Worm (Caenorhabditis elegans) whole organism, young adult: ENCODE data around the gene Y116A8A.6.
"Not testable (repeated sequence)": the region's sequence is repeated elsewhere in the genome, so short reads cannot be mapped to it uniquely, and the experiment has no call there.

ENCODE experiments used
- D2030.7 ChIP-seq: fragments of 200-800 bp; sonication (Bioruptor generic); IDR thresholded peaks from 2 replicates; pipeline ENCODE4 v1.3.6; 2022; ENCODE audit warnings: missing genetic modification reagents, missing genetic modification characterization, missing compliant biosample characterization
- F10E7.11 ChIP-seq: sonication (generic microtip); optimal IDR thresholded peaks from 2 replicates; lab custom pipeline; 2017; ENCODE audit warnings: mild to moderate bottlenecking, missing genetic modification characterization, moderate library complexity, missing compliant biosample characterization
- F22D6.2 ChIP-seq: sonication (generic microtip); optimal IDR thresholded peaks from 2 replicates; lab custom pipeline; 2016; ENCODE audit warnings: mild to moderate bottlenecking, missing genetic modification characterization, missing compliant biosample characterization
- F39B2.1 ChIP-seq: fragments of 200-800 bp; sonication (Bioruptor generic); IDR thresholded peaks from 2 replicates; pipeline ENCODE4 v1.3.6; 2022; ENCODE audit warnings: missing genetic modification reagents, missing genetic modification characterization, missing compliant biosample characterization
- F57C9.4 ChIP-seq: sonication (generic microtip); optimal IDR thresholded peaks from 2 replicates; lab custom pipeline; 2017; ENCODE audit warnings: mild to moderate bottlenecking, missing genetic modification characterization, missing compliant biosample characterization
- T07F8.4 ChIP-seq: sonication (generic microtip); optimal IDR thresholded peaks from 2 replicates; lab custom pipeline; 2016; ENCODE audit warnings: mild to moderate bottlenecking, missing genetic modification characterization, moderate library complexity, missing compliant biosample characterization
- T26A5.8 ChIP-seq: sonication (generic microtip); optimal IDR thresholded peaks from 2 replicates; lab custom pipeline; 2016; ENCODE audit warnings: missing genetic modification characterization, missing compliant biosample characterization
- attf-6 ChIP-seq: fragments of 200-800 bp; sonication (Bioruptor generic); IDR thresholded peaks from 2 replicates; pipeline ENCODE4 v1.3.6; 2022; ENCODE audit warnings: missing genetic modification reagents, missing genetic modification characterization, missing compliant biosample characterization
- ccch-3 ChIP-seq: fragments of 200-800 bp; sonication (Bioruptor generic); optimal IDR thresholded peaks from 2 replicates; lab custom pipeline; 2018; ENCODE audit warnings: mild to moderate bottlenecking, missing genetic modification characterization, missing compliant biosample characterization
- ceh-40 ChIP-seq: fragments of 200-800 bp; sonication (Bioruptor generic); IDR thresholded peaks from 2 replicates; pipeline ENCODE4 v1.3.6; 2022; ENCODE audit warnings: missing genetic modification characterization, missing compliant biosample characterization
- dox-1 ChIP-seq: fragments of 200-800 bp; sonication (Bioruptor generic); IDR thresholded peaks from 2 replicates; pipeline ENCODE4 v1.3.6; 2022; ENCODE audit warnings: missing genetic modification reagents, missing genetic modification characterization, missing compliant biosample characterization
- egl-44 ChIP-seq: fragments of 200-800 bp; sonication (Bioruptor generic); IDR thresholded peaks from 2 replicates; pipeline ENCODE4 v1.3.6; 2022; ENCODE audit warnings: missing genetic modification reagents, missing genetic modification characterization, missing compliant biosample characterization
- egrh-3 ChIP-seq: fragments of 200-800 bp; sonication (Bioruptor generic); IDR thresholded peaks from 2 replicates; pipeline ENCODE4 v1.3.6; 2022; ENCODE audit warnings: missing genetic modification reagents, missing genetic modification characterization, missing compliant biosample characterization
- gei-17 ChIP-seq: fragments of 200-800 bp; sonication (Bioruptor generic); optimal IDR thresholded peaks from 2 replicates; lab custom pipeline; 2018; ENCODE audit warnings: mild to moderate bottlenecking, missing genetic modification characterization, missing compliant biosample characterization
- hlh-12 ChIP-seq: sonication (generic microtip); optimal IDR thresholded peaks from 2 replicates; lab custom pipeline; 2016; ENCODE audit warnings: missing genetic modification characterization, missing compliant biosample characterization
- lag-1 ChIP-seq: fragments of 200-800 bp; sonication (Bioruptor generic); IDR thresholded peaks from 2 replicates; pipeline ENCODE4 v1.3.6; 2022; ENCODE audit warnings: missing genetic modification reagents, missing genetic modification characterization, missing compliant biosample characterization
- lsl-1 ChIP-seq: fragments of 200-800 bp; sonication (Bioruptor generic); optimal IDR thresholded peaks from 2 replicates; lab custom pipeline; 2018; ENCODE audit warnings: mild to moderate bottlenecking, missing genetic modification characterization, moderate library complexity, missing compliant biosample characterization
- nfya-1 ChIP-seq: sonication (generic microtip); optimal IDR thresholded peaks from 2 replicates; lab custom pipeline; 2017; ENCODE audit warnings: antibody characterized with exemption, missing compliant biosample characterization, missing genetic modification characterization, borderline replicate concordance; ENCODE audit not compliant: insufficient read depth
- nhr-179 ChIP-seq: sonication (generic microtip); optimal IDR thresholded peaks from 2 replicates; lab custom pipeline; 2016; ENCODE audit warnings: mild to moderate bottlenecking, missing genetic modification characterization, missing compliant biosample characterization
- rcor-1 ChIP-seq: fragments of 200-800 bp; sonication (Bioruptor generic); IDR thresholded peaks from 2 replicates; pipeline ENCODE4 v1.3.6; 2022; ENCODE audit warnings: missing genetic modification reagents, missing genetic modification characterization, missing compliant biosample characterization
- repo-1 ChIP-seq: sonication (generic microtip); optimal IDR thresholded peaks from 2 replicates; lab custom pipeline; 2017; ENCODE audit warnings: mild to moderate bottlenecking, missing genetic modification characterization, missing compliant biosample characterization
- rpc-1 ChIP-seq, 2 experiments: fragments of 150-350 bp in 1 of 2; sonication (generic microtip) in 1 of 2; optimal IDR thresholded peaks; 2 replicates each; lab custom pipeline; 2014 to 2018; ENCODE audit warnings: missing biosample characterization in 1 of 2, missing genetic modification characterization in 1 of 2, missing genetic modification reagents in 1 of 2, missing genotype in 1 of 2
- snpc-4 ChIP-seq, 5 experiments: fragments of 150-350 bp in 1 of 5; sonication (generic microtip) in 4 of 5; optimal IDR thresholded peaks; 2 replicates each; lab custom pipeline; 2014 to 2018; ENCODE audit warnings: missing genetic modification characterization in 5 of 5, missing biosample characterization in 3 of 5, antibody characterized with exemption in 2 of 5, mild to moderate bottlenecking in 2 of 5, missing compliant biosample characterization in 2 of 5, missing genotype in 2 of 5, moderate library complexity in 2 of 5, missing genetic modification reagents in 1 of 5
- somi-1 ChIP-seq: fragments of 200-800 bp; sonication (Bioruptor generic); optimal IDR thresholded peaks from 2 replicates; lab custom pipeline; 2018; ENCODE audit warnings: mild to moderate bottlenecking, missing genetic modification characterization, missing compliant biosample characterization
- tbp1 ChIP-seq: fragments of 200-800 bp; sonication (Bioruptor generic); optimal IDR thresholded peaks from 2 replicates; lab custom pipeline; 2018; ENCODE audit warnings: mild to moderate bottlenecking, missing genetic modification characterization, missing compliant biosample characterization
- tlf-1 ChIP-seq: fragments of 200-800 bp; sonication (Bioruptor generic); optimal IDR thresholded peaks from 2 replicates; lab custom pipeline; 2018; ENCODE audit warnings: mild to moderate bottlenecking, missing genetic modification characterization, missing compliant biosample characterization
- zfh-2 ChIP-seq: fragments of 200-800 bp; sonication (Bioruptor generic); conservative IDR thresholded peaks from 2 replicates; pipeline ENCODE4 v1.3.6; 2022; ENCODE audit warnings: missing genetic modification reagents, missing genetic modification characterization, missing compliant biosample characterization
- zim-3 ChIP-seq: sonication (generic microtip); optimal IDR thresholded peaks from 2 replicates; lab custom pipeline; 2017; ENCODE audit warnings: mild to moderate bottlenecking, missing genetic modification characterization, moderate library complexity, missing compliant biosample characterization

Gene Y116A8A.6

ce11 chrIV:16808586-16808985 lies 20.0 kb downstream of the Y116A8A.6 start:
- TF ChIP-seq snpc-4 (GFP tag; optimal IDR thresholded peaks at IDR 0.05; lab: Kevin White, UChicago) (peak; percentile 56), snpc-4 (tag; optimal IDR thresholded peaks at IDR 0.05; lab: Kevin White, UChicago) (peak in 3 of 4 experiments; percentile 50 to 94 (median 83)), D2030.7 (GFP tag; lab: Robert Waterston, UW) (peak; percentile 47; the same call in 1 of the 2 replicates), attf-6 (GFP tag; lab: Robert Waterston, UW) (peak; percentile 97), egrh-3 (peak; percentile 43; the same call in 1 of the 2 replicates)

DNA sequence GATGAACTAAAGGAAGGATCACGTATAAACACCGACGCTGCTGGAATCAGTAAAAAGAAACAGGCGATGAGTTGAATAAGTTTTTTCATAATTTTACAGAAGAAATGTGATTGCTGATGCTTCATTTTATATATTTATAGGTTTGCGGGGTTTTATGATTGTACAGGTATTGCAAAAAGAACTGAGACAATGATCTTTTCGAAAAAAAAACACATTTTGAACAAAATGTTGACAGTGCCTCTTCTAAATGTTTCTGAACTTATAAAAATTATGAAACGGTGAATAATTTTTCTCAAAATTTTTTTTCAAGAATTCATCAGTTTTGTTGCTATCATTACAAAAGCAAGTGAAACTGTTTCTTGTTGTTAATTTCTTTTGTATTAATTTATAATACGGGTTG lies 22.2 kb downstream of the Y116A8A.6 start, which contains the start of gene clec-193:
TSS of gene clec-193 (minus strand) at position 101 of the 400 bp plus-strand sequence.
- TF ChIP-seq snpc-4 (GFP tag; optimal IDR thresholded peaks at IDR 0.05; lab: Kevin White, UChicago): no peak
- peak in 1 of 4 experiments; percentile 18 for TF ChIP-seq snpc-4 (tag; optimal IDR thresholded peaks at IDR 0.05; lab: Kevin White, UChicago)
- TF ChIP-seq lag-1 (GFP tag; lab: Robert Waterston, UW): no peak
- no peak for TF ChIP-seq nfya-1
- no peak for TF ChIP-seq tbp1 (GFP tag; lab: Kevin White, UChicago)
- TF ChIP-seq, all 124 proteins: peak for 1

DNA sequence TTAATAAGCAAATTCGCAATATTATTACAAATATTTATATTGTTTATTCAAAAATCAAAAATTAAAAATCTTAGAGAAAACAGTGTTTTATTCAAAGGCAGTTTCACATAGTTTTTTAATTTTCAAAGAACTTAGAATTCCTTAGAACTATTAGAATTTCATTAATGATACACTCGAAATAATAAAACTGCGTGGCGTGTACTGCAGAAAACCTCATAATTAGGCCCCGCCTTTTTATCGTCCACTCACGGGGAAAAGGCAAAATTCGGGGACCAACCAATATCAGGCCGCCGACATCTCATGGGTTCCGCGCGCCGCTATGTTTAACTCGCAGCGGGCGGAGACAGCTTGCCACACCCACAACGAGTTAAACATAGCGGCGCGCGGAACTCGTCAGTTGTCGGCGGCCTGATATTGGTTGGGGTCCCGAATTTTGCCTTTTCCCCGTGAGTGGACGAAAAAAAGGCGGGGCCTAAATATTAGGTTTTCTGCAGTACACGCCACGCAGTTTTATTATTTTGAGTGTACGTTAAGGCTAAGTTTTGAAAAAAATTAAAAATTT lies 31.3 kb downstream of the Y116A8A.6 start:
- TF ChIP-seq attf-6 (GFP tag; lab: Robert Waterston, UW): 0 out of 2 replicates have a peak, but pooled peaks have one; percentile 68
- not testable (repeated sequence) for TF ChIP-seq snpc-4 (GFP tag; optimal IDR thresholded peaks at IDR 0.05; lab: Kevin White, UChicago)
- peak in 3 of 4 experiments; percentile 28 to 92 (median 72) for TF ChIP-seq snpc-4 (tag; optimal IDR thresholded peaks at IDR 0.05; lab: Kevin White, UChicago)

ce11 chrIV:16787024-16787423 lies 41.6 kb downstream of the Y116A8A.6 start, which contains the start of gene Y43D4A.6:
Y43D4A.6 (plus strand) TSS chrIV:16787324.
- no peak for TF ChIP-seq tlf-1 (GFP tag; lab: Kevin White, UChicago)
- no peak for TF ChIP-seq lsl-1 (GFP tag; lab: Kevin White, UChicago)
- TF ChIP-seq dox-1 (GFP tag; lab: Robert Waterston, UW): no peak
- TF ChIP-seq hlh-12 (tag; lab: Kevin White, UChicago): no peak
- no peak for TF ChIP-seq attf-6 (GFP tag; lab: Robert Waterston, UW)
- TF ChIP-seq D2030.7 (GFP tag; lab: Robert Waterston, UW): no peak
- no peak for TF ChIP-seq F22D6.2 (tag; lab: Kevin White, UChicago)
- no peak for TF ChIP-seq rcor-1

DNA sequence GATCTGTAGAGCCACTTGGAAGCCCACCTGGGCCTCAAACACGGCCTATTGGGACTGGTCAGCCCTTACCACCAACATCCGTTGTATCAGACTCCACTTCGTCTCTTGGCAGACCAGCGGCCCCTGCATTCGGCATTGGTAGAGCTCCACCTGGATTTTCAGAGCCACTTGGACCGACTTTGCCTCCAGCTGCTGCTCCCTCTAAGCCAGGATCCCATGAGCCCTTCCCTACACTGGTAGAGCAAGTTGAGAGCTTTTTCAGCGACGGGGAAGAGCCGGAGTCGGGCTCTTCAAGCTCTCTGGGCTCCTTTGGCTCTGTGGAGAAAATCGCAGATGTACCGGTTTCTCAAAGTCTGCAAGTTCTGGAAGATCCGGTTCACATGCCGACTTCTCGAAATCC lies 50.0 kb downstream of the Y116A8A.6 start:
- TF ChIP-seq somi-1 (GFP tag; lab: Kevin White, UChicago) (no peak), zfh-2 (GFP tag; lab: Robert Waterston, UW) (peak; percentile 66; the same call in 1 of the 2 replicates), repo-1 (tag; lab: Kevin White, UChicago) (no peak), gei-17 (GFP tag; lab: Kevin White, UChicago) (no peak), F57C9.4 (tag; lab: Kevin White, UChicago) (no peak), ceh-40 (no peak), F10E7.11 (no peak), nhr-179 (tag; lab: Kevin White, UChicago) (no peak), ccch-3 (GFP tag; lab: Kevin White, UChicago) (no peak), T07F8.4 (tag; lab: Kevin White, UChicago) (no peak), egl-44 (no peak), rpc-1 (optimal IDR thresholded peaks at IDR 0.05; lab: Kevin White, UChicago) (no peak), rpc-1 (tag; optimal IDR thresholded peaks at IDR 0.05; lab: Kevin White, UChicago) (no peak), zim-3 (tag; lab: Kevin White, UChicago) (no peak), F39B2.1 (no peak), egrh-3 (peak; percentile 42; the same call in 1 of the 2 replicates), T26A5.8 (no peak)
